Fruit fly (Drosophila melanogaster) whole organism, embryonic: ENCODE results near the gene Pnn.

Experiments used
- ATbp ChIP-seq: fragments of 200-800 bp; sonication (Bioruptor generic); optimal IDR thresholded peaks from 2 replicates; lab custom pipeline; 2017; ENCODE audit warnings: missing biosample characterization, mild to moderate bottlenecking, missing genetic modification characterization, missing genetic modification reagents
- Abd-B ChIP-seq: fragments of 200-800 bp; sonication (Bioruptor generic); optimal IDR thresholded peaks from 2 replicates; lab custom pipeline; 2018; ENCODE audit warnings: missing biosample characterization, mild to moderate bottlenecking, missing genetic modification characterization, moderate library complexity
- Asciz ChIP-seq: fragments of 200-800 bp; sonication (Bioruptor generic); optimal IDR thresholded peaks from 2 replicates; lab custom pipeline; 2017; ENCODE audit warnings: missing biosample characterization, mild to moderate bottlenecking, missing genetic modification characterization, missing genetic modification reagents
- CG10267 ChIP-seq: fragments of 200-800 bp; sonication (Bioruptor generic); optimal IDR thresholded peaks from 2 replicates; lab custom pipeline; 2018; ENCODE audit warnings: missing biosample characterization, mild to moderate bottlenecking, missing genetic modification characterization, moderate library complexity
- CG11093 ChIP-seq: fragments of 200-800 bp; sonication (Bioruptor generic); IDR thresholded peaks from 3 replicates; pipeline ENCODE4 v1.3.6; 2022; ENCODE audit warnings: missing biosample characterization, missing genetic modification characterization
- CG12391 ChIP-seq: fragments of 200-800 bp; sonication (Bioruptor generic); optimal IDR thresholded peaks from 3 replicates; lab custom pipeline; 2018; ENCODE audit warnings: missing biosample characterization, mild to moderate bottlenecking, missing genetic modification characterization, moderate library complexity
- CG14710 ChIP-seq: fragments of 200-800 bp; sonication (Bioruptor generic); optimal IDR thresholded peaks from 3 replicates; lab custom pipeline; 2019; ENCODE audit warnings: missing biosample characterization, mild to moderate bottlenecking, missing genetic modification characterization, moderate library complexity
- CG15696 ChIP-seq: fragments of 200-800 bp; sonication (Bioruptor generic); optimal IDR thresholded peaks from 2 replicates; lab custom pipeline; 2019; ENCODE audit warnings: missing biosample characterization, mild to moderate bottlenecking, missing genetic modification characterization, moderate library complexity
- CG1603 ChIP-seq: fragments of 200-800 bp; sonication (Bioruptor generic); optimal IDR thresholded peaks from 2 replicates; lab custom pipeline; 2019; ENCODE audit warnings: missing biosample characterization, mild to moderate bottlenecking, missing genetic modification characterization, moderate library complexity
- CG17612 ChIP-seq: fragments of 200-800 bp; sonication (Bioruptor generic); IDR thresholded peaks from 2 replicates; pipeline ENCODE4 v1.3.6; 2022; ENCODE audit warnings: missing biosample characterization, missing genetic modification characterization
- CG2199 ChIP-seq: fragments of 200-800 bp; sonication (Bioruptor generic); IDR thresholded peaks from 3 replicates; pipeline ENCODE4 v1.3.6; 2022; ENCODE audit warnings: missing biosample characterization, missing genetic modification characterization
- CG32772 ChIP-seq: fragments of 200-800 bp; sonication (Bioruptor generic); IDR thresholded peaks from 2 replicates; pipeline ENCODE4 v1.3.6; 2022; ENCODE audit warnings: missing biosample characterization, missing genetic modification characterization
- CG3281 ChIP-seq: fragments of 200-800 bp; sonication (Bioruptor generic); optimal IDR thresholded peaks from 3 replicates; lab custom pipeline; 2017; ENCODE audit warnings: missing biosample characterization, mild to moderate bottlenecking, missing genetic modification characterization
- CG4707 ChIP-seq: fragments of 200-800 bp; sonication (Bioruptor generic); optimal IDR thresholded peaks from 2 replicates; lab custom pipeline; 2018; ENCODE audit warnings: missing biosample characterization, mild to moderate bottlenecking, missing genetic modification characterization, moderate library complexity
- CG4820 ChIP-seq: fragments of 200-800 bp; sonication (Bioruptor generic); optimal IDR thresholded peaks from 3 replicates; lab custom pipeline; 2016; ENCODE audit warnings: missing biosample characterization, missing genetic modification characterization
- CG6854 ChIP-seq: fragments of 200-800 bp; sonication (Bioruptor generic); optimal IDR thresholded peaks from 3 replicates; lab custom pipeline; 2017; ENCODE audit warnings: missing biosample characterization, mild to moderate bottlenecking, missing genetic modification characterization
- CG8765 ChIP-seq: fragments of 200-800 bp; sonication (Bioruptor generic); IDR thresholded peaks from 2 replicates; pipeline ENCODE4 v1.3.6; 2022; ENCODE audit warnings: missing biosample characterization, missing genetic modification characterization
- CG9932 ChIP-seq: fragments of 200-800 bp; sonication (Bioruptor generic); IDR thresholded peaks from 2 replicates; pipeline ENCODE4 v1.3.6; 2022; ENCODE audit warnings: missing biosample characterization, missing genetic modification characterization
- Chrac-16 ChIP-seq: fragments of 200-800 bp; sonication (Bioruptor generic); optimal IDR thresholded peaks from 3 replicates; lab custom pipeline; 2016; ENCODE audit warnings: missing biosample characterization, missing genetic modification characterization
- D ChIP-seq, 2 experiments: fragments of 200-800 bp in 1 of 2; fragments of >200 bp in 1 of 2; sonication (Bioruptor generic) in 1 of 2; optimal IDR thresholded peaks; 2 replicates in 1 of 2; 3 replicates in 1 of 2; lab custom pipeline; 2017; ENCODE audit warnings: mild to moderate bottlenecking in 1 of 2, missing biosample characterization in 1 of 2, missing genetic modification characterization in 1 of 2, missing genetic modification reagents in 1 of 2
- D19A ChIP-seq: fragments of 200-800 bp; optimal IDR thresholded peaks from 3 replicates; lab custom pipeline; 2019; ENCODE audit warnings: missing biosample characterization, mild to moderate bottlenecking, missing genetic modification characterization, moderate library complexity
- Doc3 ChIP-seq: fragments of 200-800 bp; sonication (Bioruptor generic); IDR thresholded peaks from 3 replicates; pipeline ENCODE4 v1.3.6; 2022; ENCODE audit warnings: missing biosample characterization, missing genetic modification characterization; ENCODE audit not compliant: partially characterized antibody
- E2f2 ChIP-seq: fragments of 200-800 bp; sonication (Bioruptor generic); IDR thresholded peaks from 2 replicates; pipeline ENCODE4 v1.3.6; 2022; ENCODE audit warnings: missing biosample characterization, missing genetic modification characterization
- Elba2 ChIP-seq: fragments of 200-800 bp; sonication (Bioruptor generic); optimal IDR thresholded peaks from 3 replicates; lab custom pipeline; 2016; ENCODE audit warnings: missing biosample characterization, missing genetic modification characterization
- HLH4C ChIP-seq: fragments of 200-800 bp; sonication (Bioruptor generic); IDR thresholded peaks from 3 replicates; pipeline ENCODE4 v1.3.6; 2022; ENCODE audit warnings: missing biosample characterization, missing genetic modification characterization; ENCODE audit not compliant: partially characterized antibody
- Hand ChIP-seq: fragments of 200-800 bp; sonication (Bioruptor generic); optimal IDR thresholded peaks from 2 replicates; lab custom pipeline; 2017; ENCODE audit warnings: mild to moderate bottlenecking, missing biosample characterization, missing genetic modification reagents, missing genetic modification characterization
- Max ChIP-seq: fragments of 200-800 bp; sonication (Bioruptor generic); optimal IDR thresholded peaks from 2 replicates; lab custom pipeline; 2016; ENCODE audit warnings: missing biosample characterization, mild to moderate bottlenecking, missing genetic modification characterization
- Optix ChIP-seq: fragments of 200-800 bp; sonication (Bioruptor generic); IDR thresholded peaks from 3 replicates; pipeline ENCODE4 v1.3.6; 2022; ENCODE audit warnings: missing biosample characterization, missing genetic modification characterization
- Spps ChIP-seq: fragments of 200-800 bp; sonication (Bioruptor generic); optimal IDR thresholded peaks from 2 replicates; lab custom pipeline; 2018; ENCODE audit warnings: missing biosample characterization, mild to moderate bottlenecking, missing genetic modification characterization
- Sry-δ ChIP-seq: fragments of 200-800 bp; sonication (Bioruptor generic); optimal IDR thresholded peaks from 2 replicates; lab custom pipeline; 2016; ENCODE audit warnings: missing biosample characterization, missing genetic modification characterization
- chinmo ChIP-seq: fragments of 200-800 bp; sonication (Bioruptor generic); IDR thresholded peaks from 4 replicates; pipeline ENCODE4 v1.3.6; 2022; ENCODE audit warnings: missing biosample characterization, missing genetic modification characterization; ENCODE audit not compliant: partially characterized antibody
- emc ChIP-seq: fragments of 200-800 bp; sonication (Bioruptor generic); optimal IDR thresholded peaks from 2 replicates; lab custom pipeline; 2016; ENCODE audit warnings: missing biosample characterization, missing genetic modification characterization
- ems ChIP-seq: fragments of 200-800 bp; sonication (Bioruptor generic); optimal IDR thresholded peaks from 3 replicates; lab custom pipeline; 2016; ENCODE audit warnings: missing biosample characterization, missing genetic modification characterization
- fd102C ChIP-seq: fragments of 200-800 bp; sonication (Bioruptor generic); optimal IDR thresholded peaks from 2 replicates; lab custom pipeline; 2018; ENCODE audit warnings: missing biosample characterization, mild to moderate bottlenecking, missing genetic modification characterization, moderate library complexity
- fd3F ChIP-seq: fragments of 200-800 bp; sonication (Bioruptor generic); optimal IDR thresholded peaks from 2 replicates; lab custom pipeline; 2018; ENCODE audit warnings: missing biosample characterization, mild to moderate bottlenecking, missing genetic modification characterization, moderate library complexity
- gt ChIP-seq: fragments of 200-800 bp; sonication (Bioruptor generic); IDR thresholded peaks from 2 replicates; pipeline ENCODE4 v1.3.6; 2022; ENCODE audit warnings: missing biosample characterization, missing genetic modification characterization
- klu ChIP-seq: fragments of 200-800 bp; sonication (Bioruptor generic); IDR thresholded peaks from 2 replicates; pipeline ENCODE4 v1.3.6; 2022; ENCODE audit warnings: missing biosample characterization, missing genetic modification characterization
- lilli ChIP-seq: fragments of 200-800 bp; sonication (Bioruptor generic); optimal IDR thresholded peaks from 3 replicates; lab custom pipeline; 2016; ENCODE audit warnings: missing biosample characterization, missing genetic modification characterization
- lola ChIP-seq, 3 experiments: fragments of >200 bp in 2 of 3; fragments of 200-800 bp in 1 of 3; sonication (Bioruptor generic) in 1 of 3; optimal IDR thresholded peaks; 2 replicates each; lab custom pipeline; 2017 to 2019; ENCODE audit warnings: missing biosample characterization in 3 of 3, missing genetic modification characterization in 3 of 3, mild to moderate bottlenecking in 1 of 3, moderate library complexity in 1 of 3
- nerfin-1 ChIP-seq: fragments of 200-800 bp; sonication (Bioruptor generic); optimal IDR thresholded peaks from 3 replicates; lab custom pipeline; 2019; ENCODE audit warnings: missing biosample characterization, mild to moderate bottlenecking, missing genetic modification characterization, moderate library complexity
- otp ChIP-seq: fragments of 200-800 bp; sonication (Bioruptor generic); IDR thresholded peaks from 3 replicates; pipeline ENCODE4, ENCODE4 v1.3.6; 2022; ENCODE audit warnings: missing biosample characterization, missing genetic modification characterization
- pzg ChIP-seq: fragments of 200-800 bp; sonication (Bioruptor generic); optimal IDR thresholded peaks from 3 replicates; lab custom pipeline; 2018; ENCODE audit warnings: missing biosample characterization, mild to moderate bottlenecking, missing genetic modification characterization, moderate library complexity
- ranshi ChIP-seq: fragments of 200-800 bp; sonication (Bioruptor generic); IDR thresholded peaks from 2 replicates; pipeline ENCODE4 v1.3.6; 2022; ENCODE audit warnings: missing biosample characterization, missing genetic modification characterization
- salm ChIP-seq: fragments of 200-800 bp; sonication (Bioruptor generic); optimal IDR thresholded peaks from 2 replicates; lab custom pipeline; 2018; ENCODE audit warnings: missing biosample characterization, mild to moderate bottlenecking, missing genetic modification characterization
- slbo ChIP-seq: fragments of 200-800 bp; sonication (Bioruptor generic); IDR thresholded peaks from 2 replicates; pipeline ENCODE4 v1.3.6; 2022; ENCODE audit warnings: missing biosample characterization, missing genetic modification characterization
- sqz ChIP-seq: fragments of 200-800 bp; sonication (Bioruptor generic); optimal IDR thresholded peaks from 3 replicates; lab custom pipeline; 2018; ENCODE audit warnings: missing biosample characterization, mild to moderate bottlenecking, missing genetic modification characterization
- tna ChIP-seq: fragments of 200-800 bp; sonication (Bioruptor generic); IDR thresholded peaks from 2 replicates; pipeline ENCODE4 v1.3.6; 2022; ENCODE audit warnings: missing biosample characterization, missing genetic modification characterization; ENCODE audit not compliant: partially characterized antibody

Gene Pnn

DNA sequence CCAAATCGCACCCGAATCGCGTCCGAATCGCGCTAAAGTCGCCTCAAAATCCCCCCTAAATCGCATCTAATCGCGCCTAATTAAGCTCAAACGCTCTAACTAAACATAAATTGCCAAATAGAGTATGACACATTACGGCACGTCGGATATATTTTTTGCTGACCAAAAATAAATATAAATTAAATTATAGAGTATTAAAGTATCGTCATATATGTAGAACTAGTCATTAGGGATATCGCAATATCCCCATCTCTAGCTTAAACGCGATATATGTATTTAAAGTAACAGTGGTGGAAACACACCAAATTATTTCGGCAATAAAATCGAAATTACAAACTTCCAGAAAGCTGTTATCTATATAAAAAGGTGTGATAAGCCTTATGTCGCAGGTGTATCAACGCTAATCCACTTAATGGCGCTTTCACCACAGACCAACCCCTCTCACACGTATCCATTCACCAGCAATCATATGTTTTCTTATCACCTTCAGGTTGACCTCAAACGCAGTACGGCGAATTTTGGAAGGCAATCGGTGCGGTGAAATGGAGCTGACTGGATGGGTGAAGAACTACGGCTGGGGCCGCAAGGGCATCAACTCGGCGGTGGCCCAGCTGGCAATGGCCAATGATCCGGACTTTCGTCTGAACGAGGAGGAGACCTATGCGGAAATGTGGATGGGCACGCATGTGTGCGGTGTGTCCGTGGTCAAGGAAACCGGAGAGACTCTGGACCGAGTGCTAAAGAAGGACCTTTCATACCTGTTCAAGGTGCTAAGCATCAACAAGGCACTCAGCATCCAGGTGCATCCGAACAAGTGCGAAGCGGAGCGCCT, 18.9 kb downstream of the Pnn start, which contains the start of gene Mpi (continued):
- no peak for TF ChIP-seq CG17612 (GFP tag; lab: Robert Waterston, UW)
- TF ChIP-seq CG4707, result peak; percentile 12
- peak; percentile 41 for TF ChIP-seq salm (tag; lab: Kevin White, UChicago)
- TF ChIP-seq fd102C, result no peak
- TF ChIP-seq fd3F (GFP tag; lab: Kevin White, UChicago), result peak; percentile 2
- TF ChIP-seq Abd-B, result no peak
- peak; percentile 21 for TF ChIP-seq Hand (GFP tag; lab: Kevin White, UChicago)
- TF ChIP-seq Sry-δ (GFP tag; lab: Kevin White, UChicago), result peak; percentile 77
- peak; percentile 21 for TF ChIP-seq D (optimal IDR thresholded peaks at IDR 0.05; lab: Kevin White, UChicago)
- no peak for TF ChIP-seq D (GFP tag; optimal IDR thresholded peaks at IDR 0.05; lab: Kevin White, UChicago)
- TF ChIP-seq CG32772 (GFP tag; lab: Robert Waterston, UW), result no peak
- peak; percentile 100 for TF ChIP-seq D19A
- peak; percentile 34 for TF ChIP-seq CG15696 (tag; lab: Kevin White, UChicago)
- TF ChIP-seq tna, result no peak
- no peak for TF ChIP-seq CG2199
- peak; percentile 40 for TF ChIP-seq CG14710 (tag; lab: Kevin White, UChicago)
- 0 out of 4 replicates have a peak, but pooled peaks have one; percentile 32 for TF ChIP-seq chinmo (GFP tag; lab: Robert Waterston, UW)
- peak; percentile 8 for TF ChIP-seq CG6854 (GFP tag; lab: Kevin White, UChicago)
- no peak; the same call in 1 of the 3 replicates for TF ChIP-seq HLH4C (GFP tag; lab: Robert Waterston, UW)
- TF ChIP-seq Max, result peak; percentile 70
- peak; percentile 48 for TF ChIP-seq CG10267 (tag; lab: Kevin White, UChicago)
- TF ChIP-seq ATbp (GFP tag; lab: Kevin White, UChicago), result no peak
- no peak for TF ChIP-seq sqz (GFP tag; lab: Kevin White, UChicago)
- peak; percentile 23 for TF ChIP-seq ems
- peak; percentile 21 for TF ChIP-seq Chrac-16
- TF ChIP-seq Doc3 (GFP tag; lab: Robert Waterston, UW), result peak; percentile 53; the same call in 2 of the 3 replicates
- no peak for TF ChIP-seq CG11093
- TF ChIP-seq CG4820, result peak; percentile 7
- TF ChIP-seq gt, result no peak
- no peak for TF ChIP-seq CG8765 (GFP tag; lab: Robert Waterston, UW)
- TF ChIP-seq Spps (tag; lab: Kevin White, UChicago), result no peak
- TF ChIP-seq CG9932 (GFP tag; lab: Robert Waterston, UW), result peak; percentile 36
- TF ChIP-seq Elba2 (GFP tag; lab: Kevin White, UChicago), result no peak
- peak; percentile 19; the same call in 1 of the 2 replicates for TF ChIP-seq slbo (GFP tag; lab: Robert Waterston, UW)
- TF ChIP-seq klu (GFP tag; lab: Robert Waterston, UW), result no peak
- TF ChIP-seq CG1603 (tag; lab: Kevin White, UChicago), result peak; percentile 60
- no peak for TF ChIP-seq Optix
- TF ChIP-seq otp (GFP tag; lab: Robert Waterston, UW), result no peak
- TF ChIP-seq lilli, result peak; percentile 37
- peak in 1 of 3 experiments; percentile 44 for TF ChIP-seq lola (GFP tag; optimal IDR thresholded peaks at IDR 0.05; lab: Kevin White, UChicago)
- peak; percentile 33 for TF ChIP-seq CG3281
- TF ChIP-seq nerfin-1 (tag; lab: Kevin White, UChicago), result peak; percentile 8
- no peak for TF ChIP-seq ranshi (GFP tag; lab: Robert Waterston, UW)
- no peak for TF ChIP-seq emc (GFP tag; lab: Kevin White, UChicago)
- TF ChIP-seq Asciz (GFP tag; lab: Kevin White, UChicago), result no peak
- peak; percentile 46; the same call in 1 of the 2 replicates for TF ChIP-seq E2f2
- TF ChIP-seq pzg (GFP tag; lab: Kevin White, UChicago), result peak; percentile 54
- peak; percentile 50 for TF ChIP-seq CG12391
